Worm (Caenorhabditis elegans): Measurements from ENCODE around the gene Y82E9BR.22.

DNA sequence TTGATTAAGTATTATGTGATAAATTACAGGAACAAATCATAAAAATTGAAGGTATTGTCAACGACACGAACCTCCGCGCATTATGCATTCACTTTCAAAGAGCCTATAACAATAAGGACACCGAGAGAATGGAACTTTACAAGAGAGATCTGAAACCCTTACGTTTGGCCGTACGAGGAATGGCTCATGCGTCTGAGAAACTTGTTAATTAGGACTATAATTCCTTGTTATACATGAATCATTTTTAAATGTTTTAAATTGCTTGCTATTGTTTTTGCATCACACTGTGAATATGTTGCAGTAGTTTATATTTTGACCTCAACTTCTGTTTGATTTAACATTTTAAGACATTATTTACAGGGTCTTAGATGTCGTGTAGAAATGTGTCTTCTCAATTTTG, 5.9 kb downstream of the Y82E9BR.22 start, which contains the start of gene pals-18:
- TF ChIP-seq W03F9.2 (tag; optimal IDR thresholded peaks at IDR 0.05) (no peak), dao-5 (tag; optimal IDR thresholded peaks at IDR 0.05) (no peak), him-1 (tag; optimal IDR thresholded peaks at IDR 0.05) (no peak)
